Fruit fly (Drosophila melanogaster) whole organism, embryonic: ENCODE results near the gene vkg.

Experiments used
- B-H1 ChIP-seq: fragments of 200-800 bp; sonication (Bioruptor generic); IDR thresholded peaks from 3 replicates; pipeline ENCODE4 v1.3.6; 2022; ENCODE audit warnings: missing biosample characterization, missing genetic modification characterization
- C15 ChIP-seq: fragments of 200-800 bp; sonication (Bioruptor generic); IDR thresholded peaks from 3 replicates; pipeline ENCODE4 v1.3.6; 2022; ENCODE audit warnings: missing biosample characterization, missing genetic modification characterization
- CG1024 ChIP-seq: fragments of 200-800 bp; sonication (Bioruptor generic); IDR thresholded peaks from 2 replicates; pipeline ENCODE4 v1.3.6; 2022; ENCODE audit warnings: missing biosample characterization, missing genetic modification characterization
- CG11398 ChIP-seq: fragments of 200-800 bp; sonication (Bioruptor generic); optimal IDR thresholded peaks from 2 replicates; lab custom pipeline; 2016; ENCODE audit warnings: missing biosample characterization, missing genetic modification characterization
- CG12391 ChIP-seq: fragments of 200-800 bp; sonication (Bioruptor generic); optimal IDR thresholded peaks from 3 replicates; lab custom pipeline; 2018; ENCODE audit warnings: missing biosample characterization, mild to moderate bottlenecking, missing genetic modification characterization, moderate library complexity
- CG12744 ChIP-seq: fragments of 200-800 bp; sonication (Bioruptor generic); optimal IDR thresholded peaks from 2 replicates; lab custom pipeline; 2016; ENCODE audit warnings: missing biosample characterization, missing genetic modification characterization
- CG13894 ChIP-seq: fragments of 200-800 bp; sonication (Bioruptor generic); optimal IDR thresholded peaks from 3 replicates; lab custom pipeline; 2018; ENCODE audit warnings: missing biosample characterization, mild to moderate bottlenecking, missing genetic modification characterization, moderate library complexity
- CG1602 ChIP-seq: fragments of 200-800 bp; sonication (Bioruptor generic); optimal IDR thresholded peaks from 3 replicates; lab custom pipeline; 2016; ENCODE audit warnings: missing biosample characterization, missing genetic modification characterization
- CG16779 ChIP-seq: fragments of 200-800 bp; sonication (Bioruptor generic); IDR thresholded peaks from 2 replicates; pipeline ENCODE4 v1.3.6; 2022; ENCODE audit warnings: missing biosample characterization, missing genetic modification characterization
- CG16813 ChIP-seq: fragments of 200-800 bp; sonication (Bioruptor generic); IDR thresholded peaks from 3 replicates; pipeline ENCODE4 v1.3.6; 2022; ENCODE audit warnings: missing biosample characterization, missing genetic modification characterization; ENCODE audit not compliant: partially characterized antibody
- CG17802 ChIP-seq: fragments of 200-800 bp; sonication (Bioruptor generic); optimal IDR thresholded peaks from 2 replicates; lab custom pipeline; 2018; ENCODE audit warnings: missing biosample characterization, mild to moderate bottlenecking, missing genetic modification characterization, moderate library complexity
- CG1792 ChIP-seq: fragments of 200-800 bp; sonication (Bioruptor generic); optimal IDR thresholded peaks from 2 replicates; lab custom pipeline; 2016; ENCODE audit warnings: missing biosample characterization, missing genetic modification characterization
- CG30020 ChIP-seq: fragments of 200-800 bp; optimal IDR thresholded peaks from 2 replicates; lab custom pipeline; 2019; ENCODE audit warnings: missing biosample characterization, mild to moderate bottlenecking, missing genetic modification characterization, moderate library complexity
- CG3065 ChIP-seq: fragments of 200-800 bp; sonication (Bioruptor generic); optimal IDR thresholded peaks from 2 replicates; lab custom pipeline; 2016; ENCODE audit warnings: missing biosample characterization, missing genetic modification characterization
- CG31441 ChIP-seq: fragments of 200-800 bp; sonication (Bioruptor generic); IDR thresholded peaks from 2 replicates; pipeline ENCODE4 v1.3.6; 2022; ENCODE audit warnings: missing biosample characterization, missing genetic modification characterization
- CG5953 ChIP-seq: fragments of 200-800 bp; sonication (Bioruptor generic); IDR thresholded peaks from 2 replicates; pipeline ENCODE4 v1.3.6; 2022; ENCODE audit warnings: missing biosample characterization, missing genetic modification characterization
- CG6683 ChIP-seq: fragments of 200-800 bp; sonication (Bioruptor generic); optimal IDR thresholded peaks from 2 replicates; lab custom pipeline; 2017; ENCODE audit warnings: missing biosample characterization, mild to moderate bottlenecking, missing genetic modification characterization, missing genetic modification reagents
- CG6791 ChIP-seq: fragments of 200-800 bp; sonication (Bioruptor generic); IDR thresholded peaks from 3 replicates; pipeline ENCODE4 v1.3.6; 2022; ENCODE audit warnings: missing biosample characterization, missing genetic modification characterization; ENCODE audit not compliant: partially characterized antibody
- CG6854 ChIP-seq: fragments of 200-800 bp; sonication (Bioruptor generic); optimal IDR thresholded peaks from 3 replicates; lab custom pipeline; 2017; ENCODE audit warnings: missing biosample characterization, mild to moderate bottlenecking, missing genetic modification characterization
- CG7357 ChIP-seq: fragments of 200-800 bp; sonication (Bioruptor generic); IDR thresholded peaks from 3 replicates; pipeline ENCODE4 v1.3.6; 2022; ENCODE audit warnings: missing biosample characterization, missing genetic modification characterization
- CG8765 ChIP-seq: fragments of 200-800 bp; sonication (Bioruptor generic); IDR thresholded peaks from 2 replicates; pipeline ENCODE4 v1.3.6; 2022; ENCODE audit warnings: missing biosample characterization, missing genetic modification characterization
- CG9876 ChIP-seq: fragments of 200-800 bp; sonication (Bioruptor generic); optimal IDR thresholded peaks from 2 replicates; lab custom pipeline; 2016; ENCODE audit warnings: missing biosample characterization, missing genetic modification characterization
- CTCF ChIP-seq: fragments of 200-800 bp; sonication (Bioruptor generic); optimal IDR thresholded peaks from 2 replicates; lab custom pipeline; 2017; ENCODE audit warnings: missing biosample characterization, mild to moderate bottlenecking, missing genetic modification characterization, moderate library complexity
- Dp ChIP-seq: fragments of 200-800 bp; sonication (Bioruptor generic); optimal IDR thresholded peaks from 2 replicates; lab custom pipeline; 2018; ENCODE audit warnings: missing biosample characterization, mild to moderate bottlenecking, missing genetic modification characterization, moderate library complexity
- Elba2 ChIP-seq: fragments of 200-800 bp; sonication (Bioruptor generic); optimal IDR thresholded peaks from 3 replicates; lab custom pipeline; 2016; ENCODE audit warnings: missing biosample characterization, missing genetic modification characterization
- HLHmδ ChIP-seq: fragments of 200-800 bp; sonication (Bioruptor generic); optimal IDR thresholded peaks from 2 replicates; lab custom pipeline; 2018; ENCODE audit warnings: missing biosample characterization, mild to moderate bottlenecking, missing genetic modification characterization, moderate library complexity
- Hmr ChIP-seq: fragments of 200-800 bp; sonication (Bioruptor generic); optimal IDR thresholded peaks from 3 replicates; lab custom pipeline; 2017; ENCODE audit warnings: mild to moderate bottlenecking, missing biosample characterization, missing genetic modification reagents, missing genetic modification characterization
- Hsf ChIP-seq: fragments of 200-800 bp; sonication (Bioruptor generic); optimal IDR thresholded peaks from 3 replicates; lab custom pipeline; 2016; ENCODE audit warnings: missing biosample characterization, missing genetic modification characterization
- MBD-R2 ChIP-seq: fragments of 200-800 bp; sonication (Bioruptor generic); IDR thresholded peaks from 2 replicates; pipeline ENCODE4 v1.3.6; 2022; ENCODE audit warnings: missing biosample characterization, missing genetic modification characterization
- Mes4 ChIP-seq: fragments of 200-800 bp; sonication (Bioruptor generic); optimal IDR thresholded peaks from 2 replicates; lab custom pipeline; 2016; ENCODE audit warnings: missing biosample characterization, missing genetic modification characterization
- NC2α ChIP-seq: fragments of 200-800 bp; sonication (Bioruptor generic); optimal IDR thresholded peaks from 2 replicates; lab custom pipeline; 2016; ENCODE audit warnings: missing biosample characterization, missing genetic modification characterization
- Sin3A ChIP-seq: fragments of >200 bp; optimal IDR thresholded peaks from 2 replicates; lab custom pipeline; 2018
- Spps ChIP-seq: fragments of 200-800 bp; sonication (Bioruptor generic); optimal IDR thresholded peaks from 2 replicates; lab custom pipeline; 2018; ENCODE audit warnings: missing biosample characterization, mild to moderate bottlenecking, missing genetic modification characterization
- ase ChIP-seq: fragments of 200-800 bp; sonication (Bioruptor generic); IDR thresholded peaks from 3 replicates; pipeline ENCODE4 v1.3.6; 2022; ENCODE audit warnings: missing biosample characterization, missing genetic modification characterization
- bcd ChIP-seq: fragments of 200-800 bp; sonication (Bioruptor generic); optimal IDR thresholded peaks from 2 replicates; lab custom pipeline; 2017; ENCODE audit warnings: missing biosample characterization, mild to moderate bottlenecking, missing genetic modification characterization
- bigmax ChIP-seq: fragments of 200-800 bp; sonication (Bioruptor generic); optimal IDR thresholded peaks from 2 replicates; lab custom pipeline; 2018; ENCODE audit warnings: missing biosample characterization, mild to moderate bottlenecking, missing genetic modification characterization
- croc ChIP-seq: fragments of 200-800 bp; sonication (Bioruptor generic); conservative IDR thresholded peaks from 3 replicates; pipeline ENCODE4 v1.3.6; 2022; ENCODE audit warnings: missing biosample characterization, missing genetic modification characterization
- dati ChIP-seq: fragments of 200-800 bp; sonication (Bioruptor generic); IDR thresholded peaks from 2 replicates; pipeline ENCODE4 v1.3.6; 2022; ENCODE audit warnings: missing biosample characterization, missing genetic modification characterization
- disco-r ChIP-seq: fragments of 200-800 bp; sonication (Bioruptor generic); optimal IDR thresholded peaks from 2 replicates; lab custom pipeline; 2016; ENCODE audit warnings: missing biosample characterization, missing genetic modification characterization
- ftz-f1 ChIP-seq: fragments of 200-800 bp; sonication (Bioruptor generic); optimal IDR thresholded peaks from 2 replicates; lab custom pipeline; 2016; ENCODE audit warnings: missing biosample characterization, missing genetic modification characterization
- gcm2 ChIP-seq: fragments of 200-800 bp; sonication (Bioruptor generic); optimal IDR thresholded peaks from 2 replicates; lab custom pipeline; 2016; ENCODE audit warnings: missing biosample characterization, missing genetic modification characterization
- inv ChIP-seq: fragments of 200-800 bp; sonication (Bioruptor generic); IDR thresholded peaks from 2 replicates; pipeline ENCODE4 v1.3.6; 2022; ENCODE audit warnings: missing biosample characterization, missing genetic modification characterization; ENCODE audit not compliant: partially characterized antibody
- luna ChIP-seq: fragments of 200-800 bp; sonication (Bioruptor generic); optimal IDR thresholded peaks from 2 replicates; lab custom pipeline; 2016; ENCODE audit warnings: missing biosample characterization, missing genetic modification characterization
- mld ChIP-seq: fragments of 200-800 bp; sonication (Bioruptor generic); IDR thresholded peaks from 3 replicates; pipeline ENCODE4 v1.3.6; 2022; ENCODE audit warnings: missing biosample characterization, missing genetic modification characterization; ENCODE audit not compliant: partially characterized antibody
- sens ChIP-seq: fragments of 200-800 bp; sonication (Bioruptor generic); peaks from one replicate; lab custom pipeline; 2016; ENCODE audit warnings: missing biosample characterization, missing genetic modification characterization
- sim ChIP-seq: fragments of 200-800 bp; sonication (Bioruptor generic); IDR thresholded peaks from 2 replicates; pipeline ENCODE4 v1.3.6; 2022; ENCODE audit warnings: missing biosample characterization, missing genetic modification characterization
- slou ChIP-seq: fragments of 200-800 bp; sonication (Bioruptor generic); optimal IDR thresholded peaks from 3 replicates; lab custom pipeline; 2016; ENCODE audit warnings: missing biosample characterization, missing genetic modification characterization
- sug ChIP-seq: fragments of 200-800 bp; optimal IDR thresholded peaks from 2 replicates; lab custom pipeline; 2019; ENCODE audit warnings: missing biosample characterization, mild to moderate bottlenecking, missing genetic modification characterization, moderate library complexity
- tll ChIP-seq, 2 experiments: fragments of 200-800 bp in 1 of 2; fragments of >200 bp in 1 of 2; sonication (Bioruptor generic) in 1 of 2; optimal IDR thresholded peaks; 2 replicates each; lab custom pipeline; 2017 to 2019; ENCODE audit warnings: missing biosample characterization in 2 of 2, missing genetic modification characterization in 2 of 2, mild to moderate bottlenecking in 1 of 2, moderate library complexity in 1 of 2
- unc-4 ChIP-seq: fragments of 200-800 bp; sonication (Bioruptor generic); IDR thresholded peaks from 2 replicates; pipeline ENCODE4 v1.3.6; 2022; ENCODE audit warnings: missing biosample characterization, missing genetic modification characterization; ENCODE audit not compliant: partially characterized antibody
- z ChIP-seq: fragments of 200-800 bp; sonication (Bioruptor generic); IDR thresholded peaks from 3 replicates; pipeline ENCODE4 v1.3.6; 2022; ENCODE audit warnings: missing biosample characterization, missing genetic modification characterization

vkg gene

dm6 chr2L:4999389-5000032 is 28.5 kb downstream of the vkg start (continued):
- TF ChIP-seq CG1024 (GFP tag; lab: Robert Waterston, UW), result peak; percentile 73; the same call in 1 of the 2 replicates
- TF ChIP-seq CG30020 (tag; lab: Kevin White, UChicago), result no peak
- TF ChIP-seq Spps (tag; lab: Kevin White, UChicago), result no peak
- no peak for TF ChIP-seq CG3065 (GFP tag; lab: Kevin White, UChicago)
- TF ChIP-seq luna (GFP tag; lab: Kevin White, UChicago), result peak; percentile 46
- TF ChIP-seq ftz-f1 (GFP tag; lab: Kevin White, UChicago), result no peak
- TF ChIP-seq Hmr, result peak; percentile 55
- TF ChIP-seq sim (GFP tag; lab: Robert Waterston, UW), result 0 out of 2 replicates have a peak, but pooled peaks have one; percentile 41
- TF ChIP-seq CG9876, result peak; percentile 18
- TF ChIP-seq CG7357 (GFP tag; lab: Robert Waterston, UW), result peak; percentile 55; the same call in 1 of the 3 replicates
- peak; percentile 67 for TF ChIP-seq ase (GFP tag; lab: Robert Waterston, UW)
- no peak for TF ChIP-seq Dp (GFP tag; lab: Kevin White, UChicago)
- peak; percentile 56 for TF ChIP-seq Mes4 (GFP tag; lab: Kevin White, UChicago)
- TF ChIP-seq CG17802 (tag; lab: Kevin White, UChicago), result no peak
- no peak for TF ChIP-seq z
- TF ChIP-seq CG11398, result no peak
- TF ChIP-seq Sin3A, result no peak
- TF ChIP-seq CG6683 (GFP tag; lab: Kevin White, UChicago), result no peak
- peak; percentile 33 for TF ChIP-seq CG13894 (tag; lab: Kevin White, UChicago)
- TF ChIP-seq C15, result 0 out of 3 replicates have a peak, but pooled peaks have one; percentile 34
- TF ChIP-seq CG16813 (GFP tag; lab: Robert Waterston, UW), result no peak
- peak; percentile 51; the same call in 1 of the 2 replicates for TF ChIP-seq CG8765
- TF ChIP-seq CG6854 (GFP tag; lab: Kevin White, UChicago), result peak; percentile 36
- TF ChIP-seq MBD-R2 (GFP tag; lab: Robert Waterston, UW), result peak; percentile 48; the same call in 1 of the 2 replicates
- peak; percentile 74 for TF ChIP-seq bcd (GFP tag; lab: Kevin White, UChicago)
- no peak for TF ChIP-seq unc-4 (GFP tag; lab: Robert Waterston, UW)
- TF ChIP-seq CG5953 (GFP tag; lab: Robert Waterston, UW), result 0 out of 2 replicates have a peak, but pooled peaks have one; percentile 37
- TF ChIP-seq CG31441 (GFP tag; lab: Robert Waterston, UW), result peak; percentile 54; the same call in 1 of the 2 replicates
- TF ChIP-seq CG1602 (GFP tag; lab: Kevin White, UChicago), result no peak
- TF ChIP-seq gcm2, result no peak
- TF ChIP-seq CTCF (GFP tag; lab: Kevin White, UChicago), result peak; percentile 26
- TF ChIP-seq inv (GFP tag; lab: Robert Waterston, UW), result no peak
- no peak for TF ChIP-seq mld (GFP tag; lab: Robert Waterston, UW)
- TF ChIP-seq croc (GFP tag; lab: Robert Waterston, UW), result peak; percentile 40; the same call in 1 of the 3 replicates
- TF ChIP-seq CG1792 (GFP tag; lab: Kevin White, UChicago), result peak; percentile 37
- TF ChIP-seq sug (tag; lab: Kevin White, UChicago), result peak; percentile 26
- peak; percentile 27 for TF ChIP-seq slou
- no peak for TF ChIP-seq CG6791 (GFP tag; lab: Robert Waterston, UW)
- no peak for TF ChIP-seq tll (GFP tag; optimal IDR thresholded peaks at IDR 0.05; lab: Kevin White, UChicago)
- TF ChIP-seq CG12744, result no peak
- no peak for TF ChIP-seq Elba2
- TF ChIP-seq dati, result 0 out of 2 replicates have a peak, but pooled peaks have one; percentile 49
- TF ChIP-seq CG16779 (GFP tag; lab: Robert Waterston, UW), result 0 out of 2 replicates have a peak, but pooled peaks have one; percentile 63
- peak; percentile 68 for TF ChIP-seq Hsf (GFP tag; lab: Kevin White, UChicago)
- peak; percentile 95 for TF ChIP-seq sens
- TF ChIP-seq HLHmδ (GFP tag; lab: Kevin White, UChicago), result no peak
- TF ChIP-seq bigmax (GFP tag; lab: Kevin White, UChicago), result no peak
- TF ChIP-seq NC2α (GFP tag; lab: Kevin White, UChicago), result peak; percentile 14
- peak; percentile 60 for TF ChIP-seq CG12391 (tag; lab: Kevin White, UChicago)
- TF ChIP-seq B-H1 (GFP tag; lab: Robert Waterston, UW), result peak; percentile 69
- TF ChIP-seq disco-r (GFP tag; lab: Kevin White, UChicago), result no peak
